Fruit fly (Drosophila melanogaster) whole organism, embryonic: ENCODE data around the gene CG18766.

Experiments
- Atf6 ChIP-seq: fragments of 200-800 bp; sonication (Bioruptor generic); IDR thresholded peaks from 2 replicates; pipeline ENCODE4 v1.3.6; 2022; ENCODE audit warnings: missing biosample characterization, missing genetic modification characterization
- B-H1 ChIP-seq: fragments of 200-800 bp; sonication (Bioruptor generic); IDR thresholded peaks from 3 replicates; pipeline ENCODE4 v1.3.6; 2022; ENCODE audit warnings: missing biosample characterization, missing genetic modification characterization
- Bdp1 ChIP-seq: fragments of 200-800 bp; sonication (Bioruptor generic); optimal IDR thresholded peaks from 3 replicates; lab custom pipeline; 2016; ENCODE audit warnings: missing biosample characterization, missing genetic modification characterization
- Bgb ChIP-seq: fragments of 200-800 bp; sonication (Bioruptor generic); IDR thresholded peaks from 2 replicates; pipeline ENCODE4 v1.3.6; 2022; ENCODE audit warnings: missing biosample characterization, missing genetic modification characterization; ENCODE audit not compliant: partially characterized antibody
- CG10147 ChIP-seq: fragments of 200-800 bp; sonication (Bioruptor generic); optimal IDR thresholded peaks from 2 replicates; lab custom pipeline; 2019; ENCODE audit warnings: missing biosample characterization, mild to moderate bottlenecking, missing genetic modification characterization, moderate library complexity
- CG10979 ChIP-seq: fragments of 200-800 bp; sonication (Bioruptor generic); optimal IDR thresholded peaks from 2 replicates; lab custom pipeline; 2018; ENCODE audit warnings: missing biosample characterization, mild to moderate bottlenecking, missing genetic modification characterization, moderate library complexity
- CG11504 ChIP-seq: fragments of 200-800 bp; sonication (Bioruptor generic); optimal IDR thresholded peaks from 3 replicates; lab custom pipeline; 2019; ENCODE audit warnings: missing biosample characterization, mild to moderate bottlenecking, missing genetic modification characterization, moderate library complexity
- CG11723 ChIP-seq: fragments of 200-800 bp; sonication (Bioruptor generic); optimal IDR thresholded peaks from 2 replicates; lab custom pipeline; 2017; ENCODE audit warnings: missing biosample characterization, mild to moderate bottlenecking, missing genetic modification characterization
- CG14667 ChIP-seq: fragments of 200-800 bp; sonication (Bioruptor generic); IDR thresholded peaks from 2 replicates; pipeline ENCODE4 v1.3.6; 2022; ENCODE audit warnings: missing biosample characterization, missing genetic modification characterization
- CG15601 ChIP-seq: fragments of 200-800 bp; sonication (Bioruptor generic); optimal IDR thresholded peaks from 3 replicates; lab custom pipeline; 2019; ENCODE audit warnings: missing biosample characterization, mild to moderate bottlenecking, missing genetic modification characterization, moderate library complexity
- CG17328 ChIP-seq: fragments of 200-800 bp; sonication (Bioruptor generic); IDR thresholded peaks from 2 replicates; pipeline ENCODE4 v1.3.6; 2022; ENCODE audit warnings: missing biosample characterization, missing genetic modification characterization
- CG17912 ChIP-seq: fragments of 200-800 bp; sonication (Bioruptor generic); optimal IDR thresholded peaks from 2 replicates; lab custom pipeline; 2018; ENCODE audit warnings: missing biosample characterization, mild to moderate bottlenecking, missing genetic modification characterization
- CG18599 ChIP-seq: fragments of 200-800 bp; sonication (Bioruptor generic); optimal IDR thresholded peaks from 3 replicates; lab custom pipeline; 2017; ENCODE audit warnings: missing biosample characterization, missing genetic modification characterization, mild to moderate bottlenecking, moderate library complexity, missing genetic modification reagents
- CG3163 ChIP-seq: fragments of 200-800 bp; sonication (Bioruptor generic); optimal IDR thresholded peaks from 3 replicates; lab custom pipeline; 2016; ENCODE audit warnings: missing biosample characterization, missing genetic modification characterization
- CG33557 ChIP-seq: fragments of 200-800 bp; sonication (Bioruptor generic); optimal IDR thresholded peaks from 2 replicates; lab custom pipeline; 2019; ENCODE audit warnings: missing biosample characterization, mild to moderate bottlenecking, missing genetic modification characterization, moderate library complexity
- CG7357 ChIP-seq: fragments of 200-800 bp; sonication (Bioruptor generic); IDR thresholded peaks from 3 replicates; pipeline ENCODE4 v1.3.6; 2022; ENCODE audit warnings: missing biosample characterization, missing genetic modification characterization
- CG7556 ChIP-seq: fragments of 200-800 bp; sonication (Bioruptor generic); optimal IDR thresholded peaks from 2 replicates; lab custom pipeline; 2017; ENCODE audit warnings: missing biosample characterization, mild to moderate bottlenecking, missing genetic modification characterization
- CG8290 ChIP-seq, 3 experiments: fragments of 200-800 bp; sonication (Bioruptor generic); optimal IDR thresholded peaks; 2 replicates each; lab custom pipeline; 2016 to 2019; ENCODE audit warnings: missing biosample characterization in 3 of 3, missing genetic modification characterization in 3 of 3, mild to moderate bottlenecking in 2 of 3, moderate library complexity in 1 of 3
- CG9215 ChIP-seq: fragments of 200-800 bp; sonication (Bioruptor generic); IDR thresholded peaks from 2 replicates; pipeline ENCODE4 v1.3.6; 2022; ENCODE audit warnings: missing biosample characterization, missing genetic modification characterization
- CoRest ChIP-seq: fragments of 200-800 bp; sonication (Bioruptor generic); optimal IDR thresholded peaks from 3 replicates; lab custom pipeline; 2018; ENCODE audit warnings: missing biosample characterization, mild to moderate bottlenecking, missing genetic modification characterization, moderate library complexity
- Dip2 ChIP-seq: fragments of 200-800 bp; sonication (Bioruptor generic); IDR thresholded peaks from 2 replicates; pipeline ENCODE4 v1.3.6; 2022; ENCODE audit warnings: missing biosample characterization, missing genetic modification characterization
- Dp ChIP-seq: fragments of 200-800 bp; sonication (Bioruptor generic); optimal IDR thresholded peaks from 2 replicates; lab custom pipeline; 2018; ENCODE audit warnings: missing biosample characterization, mild to moderate bottlenecking, missing genetic modification characterization, moderate library complexity
- Gug ChIP-seq: fragments of 200-800 bp; sonication (Bioruptor generic); IDR thresholded peaks from 4 replicates; pipeline ENCODE4 v1.3.6; 2022; ENCODE audit warnings: missing biosample characterization, missing genetic modification characterization
- HHEX ChIP-seq: fragments of 200-800 bp; sonication (Bioruptor generic); optimal IDR thresholded peaks from 3 replicates; lab custom pipeline; 2017; ENCODE audit warnings: missing biosample characterization, mild to moderate bottlenecking, missing genetic modification characterization, missing genetic modification reagents
- Hey ChIP-seq: fragments of 200-800 bp; sonication (Bioruptor generic); optimal IDR thresholded peaks from 3 replicates; lab custom pipeline; 2018; ENCODE audit warnings: missing biosample characterization, mild to moderate bottlenecking, missing genetic modification characterization
- Lhr ChIP-seq: fragments of 200-800 bp; sonication (Bioruptor generic); optimal IDR thresholded peaks from 3 replicates; lab custom pipeline; 2017; ENCODE audit warnings: mild to moderate bottlenecking, missing biosample characterization, missing genetic modification reagents, missing genetic modification characterization
- NC2β ChIP-seq: fragments of 200-800 bp; sonication (Bioruptor generic); optimal IDR thresholded peaks from 2 replicates; lab custom pipeline; 2016; ENCODE audit warnings: missing biosample characterization, missing genetic modification characterization
- Six4 ChIP-seq: fragments of 200-800 bp; sonication (Bioruptor generic); optimal IDR thresholded peaks from 2 replicates; lab custom pipeline; 2016; ENCODE audit warnings: missing biosample characterization, missing genetic modification characterization
- ac ChIP-seq: fragments of 200-800 bp; sonication (Bioruptor generic); optimal IDR thresholded peaks from 3 replicates; lab custom pipeline; 2017; ENCODE audit warnings: missing biosample characterization, mild to moderate bottlenecking, missing genetic modification characterization
- bsh ChIP-seq, 2 experiments: fragments of 200-800 bp; sonication (Bioruptor generic); optimal IDR thresholded peaks; 2 replicates each; lab custom pipeline; 2017 to 2018; ENCODE audit warnings: mild to moderate bottlenecking in 2 of 2, missing biosample characterization in 2 of 2, missing genetic modification characterization in 2 of 2, moderate library complexity in 1 of 2
- caup ChIP-seq: fragments of 200-800 bp; sonication (Bioruptor generic); optimal IDR thresholded peaks from 3 replicates; lab custom pipeline; 2017; ENCODE audit warnings: missing biosample characterization, mild to moderate bottlenecking, missing genetic modification characterization, moderate library complexity; ENCODE audit not compliant: severe bottlenecking
- chm ChIP-seq: fragments of 200-800 bp; sonication (Bioruptor generic); IDR thresholded peaks from 2 replicates; pipeline ENCODE4 v1.3.6; 2022; ENCODE audit warnings: missing biosample characterization, missing genetic modification characterization
- da ChIP-seq: fragments of 200-800 bp; sonication (Bioruptor generic); optimal IDR thresholded peaks from 2 replicates; lab custom pipeline; 2016; ENCODE audit warnings: missing biosample characterization, missing genetic modification characterization
- dan ChIP-seq: fragments of 200-800 bp; sonication (Bioruptor generic); IDR thresholded peaks from 2 replicates; pipeline ENCODE4 v1.3.6; 2022; ENCODE audit warnings: missing biosample characterization, missing genetic modification characterization
- dati ChIP-seq: fragments of 200-800 bp; sonication (Bioruptor generic); IDR thresholded peaks from 2 replicates; pipeline ENCODE4 v1.3.6; 2022; ENCODE audit warnings: missing biosample characterization, missing genetic modification characterization
- ems ChIP-seq: fragments of 200-800 bp; sonication (Bioruptor generic); optimal IDR thresholded peaks from 3 replicates; lab custom pipeline; 2016; ENCODE audit warnings: missing biosample characterization, missing genetic modification characterization
- ftz-f1 ChIP-seq: fragments of 200-800 bp; sonication (Bioruptor generic); optimal IDR thresholded peaks from 2 replicates; lab custom pipeline; 2016; ENCODE audit warnings: missing biosample characterization, missing genetic modification characterization
- grau ChIP-seq: fragments of 200-800 bp; optimal IDR thresholded peaks from 3 replicates; lab custom pipeline; 2019; ENCODE audit warnings: missing biosample characterization, mild to moderate bottlenecking, missing genetic modification characterization, moderate library complexity
- inv ChIP-seq: fragments of 200-800 bp; sonication (Bioruptor generic); IDR thresholded peaks from 2 replicates; pipeline ENCODE4 v1.3.6; 2022; ENCODE audit warnings: missing biosample characterization, missing genetic modification characterization; ENCODE audit not compliant: partially characterized antibody
- klu ChIP-seq: fragments of 200-800 bp; sonication (Bioruptor generic); IDR thresholded peaks from 2 replicates; pipeline ENCODE4 v1.3.6; 2022; ENCODE audit warnings: missing biosample characterization, missing genetic modification characterization
- mam ChIP-seq: fragments of 200-800 bp; sonication (Bioruptor generic); optimal IDR thresholded peaks from 3 replicates; lab custom pipeline; 2016; ENCODE audit warnings: missing biosample characterization, missing genetic modification characterization
- pho ChIP-seq: fragments of 200-800 bp; sonication (Bioruptor generic); optimal IDR thresholded peaks from 2 replicates; lab custom pipeline; 2016; ENCODE audit warnings: missing biosample characterization, missing genetic modification characterization
- sens-2 ChIP-seq: fragments of 200-800 bp; sonication (Bioruptor generic); IDR thresholded peaks from 2 replicates; pipeline ENCODE4 v1.3.6; 2022; ENCODE audit warnings: missing biosample characterization, missing genetic modification characterization
- sim ChIP-seq: fragments of 200-800 bp; sonication (Bioruptor generic); IDR thresholded peaks from 2 replicates; pipeline ENCODE4 v1.3.6; 2022; ENCODE audit warnings: missing biosample characterization, missing genetic modification characterization
- slbo ChIP-seq: fragments of 200-800 bp; sonication (Bioruptor generic); IDR thresholded peaks from 2 replicates; pipeline ENCODE4 v1.3.6; 2022; ENCODE audit warnings: missing biosample characterization, missing genetic modification characterization
- ssp ChIP-seq: fragments of 200-800 bp; sonication (Bioruptor generic); IDR thresholded peaks from 2 replicates; pipeline ENCODE4 v1.3.6; 2022; ENCODE audit warnings: missing biosample characterization, missing genetic modification characterization
- tx ChIP-seq: fragments of 200-800 bp; sonication (Bioruptor generic); optimal IDR thresholded peaks from 2 replicates; lab custom pipeline; 2016; ENCODE audit warnings: missing biosample characterization, missing genetic modification characterization

The CG18766 gene

DNA sequence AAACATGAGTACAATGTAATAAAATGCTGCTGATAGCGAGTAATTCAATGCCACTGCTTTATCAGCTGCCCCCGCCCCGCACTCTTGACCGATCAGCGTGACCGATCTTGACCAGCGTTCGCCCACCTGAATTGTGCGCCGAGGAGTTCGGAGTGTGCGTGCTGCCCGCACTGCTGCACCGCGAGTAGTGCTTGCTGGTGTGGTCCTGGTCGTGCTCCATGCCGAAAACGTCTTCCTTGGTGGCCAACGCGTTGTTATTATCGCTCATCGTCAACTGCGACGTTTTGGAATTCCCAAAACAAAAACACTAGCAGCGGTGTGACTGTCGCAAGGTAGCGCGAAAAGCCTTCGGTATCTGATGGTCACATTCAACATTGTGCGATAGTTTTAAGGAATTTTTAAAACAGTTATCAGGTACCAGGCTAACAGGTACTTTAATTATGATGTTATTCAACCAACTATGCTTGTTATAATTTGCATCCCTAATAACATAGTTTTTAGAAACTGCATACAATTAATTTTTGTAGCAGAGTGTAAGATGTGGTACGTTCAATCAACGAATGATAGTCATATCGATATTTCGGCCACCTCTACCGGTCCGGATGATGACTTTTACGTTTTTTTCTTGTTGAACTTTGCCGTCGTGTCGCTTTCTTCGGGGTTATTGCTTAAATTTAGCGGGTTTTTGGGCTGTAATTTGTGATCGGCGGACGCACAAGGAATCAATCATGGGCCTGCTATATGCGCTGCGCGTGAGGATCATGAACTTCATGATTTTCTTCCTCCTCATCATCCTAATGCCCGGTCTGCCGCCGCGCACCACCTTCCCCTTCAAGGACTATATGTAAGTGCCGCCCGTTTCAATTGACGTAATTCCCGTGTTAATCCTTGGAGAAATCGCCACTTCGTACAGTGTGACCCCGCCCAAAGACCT, 43.4 kb upstream of the CG18766 start, which contains the start of the genes bigmax and Hmu (continued):
- TF ChIP-seq CG9215 (GFP tag; lab: Robert Waterston, UW) (peak; percentile 79), Dp (peak; percentile 37), ssp (GFP tag; lab: Robert Waterston, UW) (peak; percentile 81), Six4 (GFP tag; lab: Kevin White, UChicago) (peak; percentile 61), NC2β (peak; percentile 83), chm (GFP tag; lab: Robert Waterston, UW) (peak; percentile 81), CG14667 (GFP tag; lab: Robert Waterston, UW) (peak; percentile 62; the same call in 1 of the 2 replicates), Atf6 (peak; percentile 77), da (peak; percentile 56), B-H1 (peak; percentile 74), tx (GFP tag; lab: Kevin White, UChicago) (peak; percentile 85), CG33557 (GFP tag; lab: Kevin White, UChicago) (peak; percentile 50), slbo (GFP tag; lab: Robert Waterston, UW) (peak; percentile 92), CG17328 (GFP tag; lab: Robert Waterston, UW) (peak; percentile 82), ems (GFP tag; lab: Kevin White, UChicago) (peak; percentile 84), Bgb (GFP tag; lab: Robert Waterston, UW) (peak; percentile 85), CG17912 (peak; percentile 45), CoRest (tag; lab: Kevin White, UChicago) (peak; percentile 85), CG10147 (GFP tag; lab: Kevin White, UChicago) (peak; percentile 69), klu (GFP tag; lab: Robert Waterston, UW) (peak; percentile 79), Lhr (GFP tag; lab: Kevin White, UChicago) (peak; percentile 86), pho (GFP tag; lab: Kevin White, UChicago) (peak; percentile 93), dan (GFP tag; lab: Robert Waterston, UW) (no peak), inv (peak; percentile 90), Gug (GFP tag; lab: Robert Waterston, UW) (peak; percentile 78), ftz-f1 (GFP tag; lab: Kevin White, UChicago) (peak; percentile 95), CG10979 (tag; lab: Kevin White, UChicago) (peak; percentile 69), caup (peak; percentile 81), Hey (tag; lab: Kevin White, UChicago) (no peak), CG11504 (tag; lab: Kevin White, UChicago) (peak; percentile 80), CG7357 (peak; percentile 69; the same call in 2 of the 3 replicates), CG3163 (GFP tag; lab: Kevin White, UChicago) (peak; percentile 76), mam (GFP tag; lab: Kevin White, UChicago) (peak; percentile 94), sim (GFP tag; lab: Robert Waterston, UW) (no peak), HHEX (GFP tag; lab: Kevin White, UChicago) (peak; percentile 74), grau (peak; percentile 85), CG18599 (GFP tag; lab: Kevin White, UChicago) (peak; percentile 85), ac (GFP tag; lab: Kevin White, UChicago) (no peak), CG7556 (peak; percentile 67), bsh (GFP tag; optimal IDR thresholded peaks at IDR 0.05; lab: Kevin White, UChicago) (peak; percentile 26 to 78), Bdp1 (GFP tag; lab: Kevin White, UChicago) (peak; percentile 68), CG11723 (GFP tag; lab: Kevin White, UChicago) (peak; percentile 53), dati (GFP tag; lab: Robert Waterston, UW) (peak; percentile 49; the same call in 1 of the 2 replicates), sens-2 (GFP tag; lab: Robert Waterston, UW) (0 out of 2 replicates have a peak, but pooled peaks have one; percentile 21), CG15601 (tag; lab: Kevin White, UChicago) (peak; percentile 86), Dip2 (GFP tag; lab: Robert Waterston, UW) (no peak), CG8290 (GFP tag; optimal IDR thresholded peaks at IDR 0.05; lab: Kevin White, UChicago) (peak; percentile 77), CG8290 (tag; optimal IDR thresholded peaks at IDR 0.05; lab: Kevin White, UChicago) (peak in 1 of 2 experiments; percentile 93)
